Worm (Caenorhabditis elegans) whole organism, early embryonic: ENCODE results near the gene alh-7.

ENCODE experiments used
- B0310.2 ChIP-seq: sonication (generic microtip); optimal IDR thresholded peaks from 2 replicates; lab custom pipeline; 2016; ENCODE audit warnings: mild to moderate bottlenecking, missing genetic modification characterization, missing compliant biosample characterization
- F13C5.2 ChIP-seq: sonication (generic microtip); optimal IDR thresholded peaks from 2 replicates; lab custom pipeline; 2017; ENCODE audit warnings: mild to moderate bottlenecking, missing genetic modification characterization, inconsistent platforms, missing compliant biosample characterization
- aly-1 ChIP-seq: sonication (generic microtip); optimal IDR thresholded peaks from 2 replicates; lab custom pipeline; 2016; ENCODE audit warnings: missing genetic modification characterization, missing compliant biosample characterization
- ama-1 ChIP-seq: fragments of 150-350 bp; optimal IDR thresholded peaks from 2 replicates; lab custom pipeline; 2014
- ceh-13 ChIP-seq: fragments of 200-800 bp; sonication (Bioruptor generic); optimal IDR thresholded peaks from 2 replicates; lab custom pipeline; 2018; ENCODE audit warnings: mild to moderate bottlenecking, missing genetic modification characterization, missing compliant biosample characterization
- ceh-36 ChIP-seq: sonication (generic microtip); optimal IDR thresholded peaks from 2 replicates; lab custom pipeline; 2016; ENCODE audit warnings: missing genetic modification characterization, inconsistent platforms, missing compliant biosample characterization
- ets-7 ChIP-seq: sonication (generic microtip); optimal IDR thresholded peaks from 2 replicates; lab custom pipeline; 2016; ENCODE audit warnings: missing genotype, missing genetic modification characterization, missing compliant biosample characterization
- flt-1 ChIP-seq: fragments of 200-800 bp; sonication (Bioruptor generic); IDR thresholded peaks from 2 replicates; pipeline ENCODE4 v1.3.6; 2022; ENCODE audit warnings: missing genetic modification characterization, missing compliant biosample characterization
- hmbx-1 ChIP-seq: sonication (generic microtip); optimal IDR thresholded peaks from 2 replicates; lab custom pipeline; 2016; ENCODE audit warnings: mild to moderate bottlenecking, missing genetic modification characterization, missing compliant biosample characterization
- hmg-4 ChIP-seq: fragments of 200-800 bp; sonication (Bioruptor generic); optimal IDR thresholded peaks from 2 replicates; lab custom pipeline; 2018; ENCODE audit warnings: mild to moderate bottlenecking, missing genetic modification characterization, missing compliant biosample characterization
- hnd-1 ChIP-seq: sonication (generic microtip); optimal IDR thresholded peaks from 2 replicates; lab custom pipeline; 2016; ENCODE audit warnings: missing genetic modification characterization, missing compliant biosample characterization
- pes-1 ChIP-seq: fragments of 200-800 bp; sonication (Bioruptor generic); IDR thresholded peaks from 2 replicates; pipeline ENCODE4 v1.3.6; 2022; ENCODE audit warnings: missing genetic modification reagents, missing genetic modification characterization, missing compliant biosample characterization
- scrt-1 ChIP-seq: fragments of 200-800 bp; sonication (Bioruptor generic); IDR thresholded peaks from 2 replicates; pipeline ENCODE4 v1.3.6; 2022; ENCODE audit warnings: missing genetic modification characterization, missing compliant biosample characterization
- sea-1 ChIP-seq: fragments of 200-800 bp; sonication (Bioruptor generic); conservative IDR thresholded peaks from 2 replicates; pipeline ENCODE4 v1.3.6; 2022; ENCODE audit warnings: missing genetic modification characterization, missing compliant biosample characterization
- tbx-11 ChIP-seq: fragments of 200-800 bp; sonication (Bioruptor generic); IDR thresholded peaks from 2 replicates; pipeline ENCODE4 v1.3.6; 2022; ENCODE audit warnings: missing genetic modification characterization, missing compliant biosample characterization
- tbx-37 ChIP-seq: fragments of 200-800 bp; sonication (Bioruptor generic); conservative IDR thresholded peaks from 2 replicates; pipeline ENCODE4 v1.3.6; 2022; ENCODE audit warnings: missing genetic modification reagents, missing genetic modification characterization, missing compliant biosample characterization
- tra-4 ChIP-seq: sonication (generic microtip); optimal IDR thresholded peaks from 2 replicates; lab custom pipeline; 2017; ENCODE audit warnings: missing genetic modification characterization, missing compliant biosample characterization

Gene alh-7

DNA sequence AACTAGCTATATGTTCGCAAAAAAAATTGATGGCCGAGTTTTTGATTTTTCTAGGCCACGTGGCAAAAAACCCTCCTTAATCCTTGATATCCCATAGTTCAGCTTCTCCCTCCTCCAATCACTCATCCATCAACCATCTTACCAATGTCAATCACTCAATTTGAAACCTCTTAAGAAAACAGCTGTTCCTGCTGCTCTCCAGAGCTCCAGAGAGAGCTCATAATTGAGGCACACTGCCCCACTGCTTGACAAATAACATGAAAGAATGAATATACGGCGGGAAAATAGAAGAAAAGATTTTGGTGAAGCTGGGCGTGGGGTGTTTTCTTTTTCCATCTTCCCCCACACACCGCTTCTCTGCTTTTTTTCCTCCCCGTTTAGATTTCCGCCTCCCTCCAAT lies 9.0 kb upstream of the alh-7 start:
- TF ChIP-seq ceh-13 (GFP tag; lab: Kevin White, UChicago) (no peak), F13C5.2 (no peak), sea-1 (GFP tag; lab: Robert Waterston, UW) (no peak), pes-1 (GFP tag; lab: Robert Waterston, UW) (no peak), aly-1 (no peak), hmbx-1 (tag; lab: Kevin White, UChicago) (no peak), tra-4 (tag; lab: Kevin White, UChicago) (no peak), ama-1 (lab: Kevin White, UChicago) (no peak), tbx-37 (no peak), scrt-1 (no peak), hmg-4 (GFP tag; lab: Kevin White, UChicago) (no peak), ets-7 (tag; lab: Kevin White, UChicago) (no peak), ceh-36 (tag; lab: Kevin White, UChicago) (no peak), B0310.2 (tag; lab: Kevin White, UChicago) (no peak)

ce11 chrII:13495718-13496117 lies 4.1 kb upstream of the alh-7 start, which contains the start of gene drr-1:
drr-1 (minus strand) TSS chrII:13495900.
- TF ChIP-seq aly-1: no peak
- no peak for TF ChIP-seq ama-1 (lab: Kevin White, UChicago)
- no peak for TF ChIP-seq hnd-1 (tag; lab: Kevin White, UChicago)
- no peak for TF ChIP-seq F13C5.2
- no peak for TF ChIP-seq ets-7 (tag; lab: Kevin White, UChicago)
- no peak for TF ChIP-seq hmbx-1 (tag; lab: Kevin White, UChicago)
- TF ChIP-seq tra-4 (tag; lab: Kevin White, UChicago): no peak
- no peak for TF ChIP-seq B0310.2 (tag; lab: Kevin White, UChicago)
- TF ChIP-seq ceh-13 (GFP tag; lab: Kevin White, UChicago): no peak
- no peak for TF ChIP-seq pes-1 (GFP tag; lab: Robert Waterston, UW)
- TF ChIP-seq ceh-36 (tag; lab: Kevin White, UChicago): no peak
- TF ChIP-seq hmg-4 (GFP tag; lab: Kevin White, UChicago): no peak
- TF ChIP-seq flt-1 (GFP tag; lab: Robert Waterston, UW): no peak
- no peak for TF ChIP-seq tbx-37
- no peak for TF ChIP-seq tbx-11 (GFP tag; lab: Robert Waterston, UW)
- no peak for TF ChIP-seq sea-1 (GFP tag; lab: Robert Waterston, UW)
- no peak for TF ChIP-seq scrt-1

DNA sequence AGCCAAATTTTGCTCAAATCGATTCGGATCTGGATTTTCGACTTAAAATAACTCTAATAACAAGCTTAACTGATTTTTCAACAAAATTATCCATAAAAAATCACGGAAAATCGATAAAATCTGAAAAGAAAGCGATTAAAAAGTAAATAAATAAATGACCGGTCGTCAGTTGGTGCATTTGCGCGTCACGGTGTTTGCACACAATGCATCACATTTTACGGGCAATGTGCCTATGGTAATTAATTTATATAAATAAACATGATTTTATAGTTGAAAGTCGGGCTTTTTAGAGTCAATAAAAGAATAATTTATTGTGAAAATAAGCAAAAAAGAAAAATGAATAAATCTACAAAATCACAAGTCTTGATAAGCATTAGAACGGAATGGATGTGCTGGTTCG lies 3.2 kb upstream of the alh-7 start:
- TF ChIP-seq ceh-36 (tag; lab: Kevin White, UChicago) (no peak), ets-7 (tag; lab: Kevin White, UChicago) (no peak), ama-1 (lab: Kevin White, UChicago) (no peak), hmg-4 (GFP tag; lab: Kevin White, UChicago) (no peak)

- TF ChIP-seq scrt-1 (0 out of 2 replicates have a peak, but pooled peaks have one; percentile 21), tbx-37 (no peak)
Measured at ce11 chrII:13494175-13494650, 2.6 kb upstream of the alh-7 start, which contains the start of gene ndua-7. ndua-7 (minus strand) TSS chrII:13494600.

- TF ChIP-seq F13C5.2 (no peak), scrt-1 (no peak), flt-1 (GFP tag; lab: Robert Waterston, UW) (no peak), B0310.2 (tag; lab: Kevin White, UChicago) (no peak), sea-1 (GFP tag; lab: Robert Waterston, UW) (no peak), ceh-36 (tag; lab: Kevin White, UChicago) (no peak), hnd-1 (tag; lab: Kevin White, UChicago) (no peak), aly-1 (no peak), ets-7 (tag; lab: Kevin White, UChicago) (no peak), tbx-11 (GFP tag; lab: Robert Waterston, UW) (no peak), ceh-13 (GFP tag; lab: Kevin White, UChicago) (no peak), hmbx-1 (tag; lab: Kevin White, UChicago) (no peak), tbx-37 (no peak), pes-1 (GFP tag; lab: Robert Waterston, UW) (no peak), tra-4 (tag; lab: Kevin White, UChicago) (no peak), hmg-4 (GFP tag; lab: Kevin White, UChicago) (no peak)
Measured at ce11 chrII:13492948-13493347, 1.4 kb upstream of the alh-7 start, which contains the start of gene F45H10.2. F45H10.2 (minus strand) TSS chrII:13493048.

DNA sequence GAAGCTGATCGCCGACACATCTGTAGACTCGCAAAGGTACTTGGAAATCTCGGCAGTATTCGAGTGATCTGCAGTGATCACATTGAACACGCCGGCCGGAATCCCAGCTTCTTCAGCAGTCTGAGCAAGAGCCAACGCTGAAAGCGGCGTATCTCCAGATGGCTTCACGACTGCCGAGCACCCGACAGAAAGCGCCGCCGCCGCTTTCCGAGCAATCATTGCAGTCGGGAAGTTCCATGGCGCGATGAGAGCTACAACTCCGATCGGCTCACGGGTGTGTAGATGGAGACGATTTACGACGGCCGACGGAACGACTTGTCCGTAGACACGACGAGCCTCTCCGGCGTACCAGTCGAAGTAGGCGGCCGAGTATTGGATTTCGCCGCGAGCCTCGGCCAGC lies 1.7 kb downstream of the alh-7 start:
- TF ChIP-seq hmbx-1 (tag; lab: Kevin White, UChicago) (no peak), ama-1 (lab: Kevin White, UChicago) (no peak), ets-7 (tag; lab: Kevin White, UChicago) (no peak), ceh-36 (tag; lab: Kevin White, UChicago) (no peak), flt-1 (GFP tag; lab: Robert Waterston, UW) (no peak), aly-1 (peak; percentile 10), B0310.2 (tag; lab: Kevin White, UChicago) (no peak), sea-1 (GFP tag; lab: Robert Waterston, UW) (no peak)

DNA sequence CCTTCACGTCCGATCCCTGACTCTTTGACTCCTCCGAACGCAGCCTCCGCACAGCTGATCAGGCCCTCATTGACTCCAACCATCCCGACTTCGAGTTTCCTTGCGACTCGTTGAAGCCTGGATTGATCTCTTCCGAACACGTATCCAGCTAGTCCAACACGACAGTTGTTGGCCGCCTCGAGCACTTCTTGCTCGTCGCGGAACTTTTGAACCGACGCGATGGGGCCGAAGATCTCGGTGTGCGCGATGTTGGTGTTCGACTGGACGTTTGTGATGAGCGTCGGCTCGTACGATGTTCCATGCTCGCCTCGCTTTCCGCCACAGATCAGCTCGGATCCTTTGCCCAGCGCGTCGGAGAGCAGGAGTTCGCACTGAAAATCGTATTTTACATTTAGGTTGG lies 4.0 kb downstream of the alh-7 start:
- no peak for TF ChIP-seq F13C5.2

ce11 chrII:13485119-13485518 lies 6.5 kb downstream of the alh-7 start:
- TF ChIP-seq F13C5.2 (no peak), tbx-11 (GFP tag; lab: Robert Waterston, UW) (no peak), ets-7 (tag; lab: Kevin White, UChicago) (no peak), hmg-4 (GFP tag; lab: Kevin White, UChicago) (no peak), hnd-1 (tag; lab: Kevin White, UChicago) (no peak), scrt-1 (no peak), hmbx-1 (tag; lab: Kevin White, UChicago) (no peak), sea-1 (GFP tag; lab: Robert Waterston, UW) (no peak), B0310.2 (tag; lab: Kevin White, UChicago) (no peak), tra-4 (tag; lab: Kevin White, UChicago) (no peak), pes-1 (GFP tag; lab: Robert Waterston, UW) (no peak), ceh-36 (tag; lab: Kevin White, UChicago) (no peak), ama-1 (lab: Kevin White, UChicago) (no peak), tbx-37 (no peak), aly-1 (no peak), ceh-13 (GFP tag; lab: Kevin White, UChicago) (no peak), flt-1 (GFP tag; lab: Robert Waterston, UW) (no peak)
